Worm (Caenorhabditis elegans) whole organism, young adult: ENCODE measurements around the gene F20D1.3.

Experiments used
- F49E8.2 ChIP-seq: sonication (generic microtip); optimal IDR thresholded peaks from 3 replicates; lab custom pipeline; 2017; ENCODE audit warnings: missing genetic modification characterization, mild to moderate bottlenecking, missing compliant biosample characterization, antibody characterized with exemption, moderate library complexity; ENCODE audit not compliant: insufficient read depth
- Y95B8A.8 ChIP-seq: fragments of 200-800 bp; sonication (Bioruptor generic); IDR thresholded peaks from 2 replicates; pipeline ENCODE4 v1.3.6; 2022; ENCODE audit warnings: missing genetic modification reagents, missing genetic modification characterization, missing compliant biosample characterization
- pha-4 ChIP-seq: fragments of 150-350 bp; sonication (generic microtip); optimal IDR thresholded peaks from 2 replicates; lab custom pipeline; 2014; ENCODE audit warnings: missing biosample characterization, missing genetic modification reagents, missing genetic modification characterization
- sea-2 ChIP-seq: fragments of 200-800 bp; sonication (Bioruptor generic); IDR thresholded peaks from 2 replicates; pipeline ENCODE4 v1.3.6; 2022; ENCODE audit warnings: missing genetic modification characterization, missing compliant biosample characterization
- snpc-4 ChIP-seq, 5 experiments: fragments of 150-350 bp in 1 of 5; sonication (generic microtip) in 4 of 5; optimal IDR thresholded peaks; 2 replicates each; lab custom pipeline; 2014 to 2018; ENCODE audit warnings: missing genetic modification characterization in 5 of 5, missing biosample characterization in 3 of 5, antibody characterized with exemption in 2 of 5, mild to moderate bottlenecking in 2 of 5, missing compliant biosample characterization in 2 of 5, missing genotype in 2 of 5, moderate library complexity in 2 of 5, missing genetic modification reagents in 1 of 5
- ztf-28 ChIP-seq: fragments of 200-800 bp; sonication (Bioruptor generic); IDR thresholded peaks from 2 replicates; pipeline ENCODE4 v1.3.6; 2022; ENCODE audit warnings: missing genetic modification reagents, missing genetic modification characterization, missing compliant biosample characterization

- TF ChIP-seq Y95B8A.8 (GFP tag; lab: Robert Waterston, UW) (no peak), snpc-4 (GFP tag; optimal IDR thresholded peaks at IDR 0.05; lab: Kevin White, UChicago) (no peak), snpc-4 (tag; optimal IDR thresholded peaks at IDR 0.05; lab: Kevin White, UChicago) (peak in 1 of 4 experiments; percentile 23), pha-4 (tag; lab: Kevin White, UChicago) (no peak), sea-2 (GFP tag; lab: Robert Waterston, UW) (no peak), F49E8.2 (tag; lab: Kevin White, UChicago) (no peak), ztf-28 (GFP tag; lab: Robert Waterston, UW) (no peak)
These were observed 2.8 kb downstream of the F20D1.3 start for ce11 chrX:14978756-14979155.
